Fruit fly (Drosophila melanogaster) whole organism, embryonic: ENCODE results near the gene Tim17a1.

ENCODE experiments used
- Ada2b ChIP-seq: fragments of 200-800 bp; sonication (Bioruptor generic); IDR thresholded peaks from 2 replicates; pipeline ENCODE4 v1.3.6; 2022; ENCODE audit warnings: missing biosample characterization, missing genetic modification characterization
- CG11398 ChIP-seq: fragments of 200-800 bp; sonication (Bioruptor generic); optimal IDR thresholded peaks from 2 replicates; lab custom pipeline; 2016; ENCODE audit warnings: missing biosample characterization, missing genetic modification characterization
- CG11456 ChIP-seq: fragments of 200-800 bp; sonication (Bioruptor generic); IDR thresholded peaks from 3 replicates; pipeline ENCODE4 v1.3.6; 2022; ENCODE audit warnings: missing biosample characterization, missing genetic modification characterization
- CG11695 ChIP-seq: fragments of 200-800 bp; sonication (Bioruptor generic); IDR thresholded peaks from 3 replicates; pipeline ENCODE4 v1.3.6; 2022; ENCODE audit warnings: missing biosample characterization, missing genetic modification characterization
- CG13894 ChIP-seq: fragments of 200-800 bp; sonication (Bioruptor generic); optimal IDR thresholded peaks from 3 replicates; lab custom pipeline; 2018; ENCODE audit warnings: missing biosample characterization, mild to moderate bottlenecking, missing genetic modification characterization, moderate library complexity
- CG14014 ChIP-seq: fragments of 200-800 bp; sonication (Bioruptor generic); IDR thresholded peaks from 2 replicates; pipeline ENCODE4 v1.3.6; 2022; ENCODE audit warnings: missing biosample characterization, missing genetic modification characterization
- CG14667 ChIP-seq: fragments of 200-800 bp; sonication (Bioruptor generic); IDR thresholded peaks from 2 replicates; pipeline ENCODE4 v1.3.6; 2022; ENCODE audit warnings: missing biosample characterization, missing genetic modification characterization
- CG15479 ChIP-seq: fragments of 200-800 bp; sonication (Bioruptor generic); optimal IDR thresholded peaks from 3 replicates; lab custom pipeline; 2019; ENCODE audit warnings: missing biosample characterization, mild to moderate bottlenecking, missing genetic modification characterization, moderate library complexity
- CG17361 ChIP-seq: fragments of 200-800 bp; sonication (Bioruptor generic); IDR thresholded peaks from 3 replicates; pipeline ENCODE4 v1.3.6; 2022; ENCODE audit warnings: missing biosample characterization, missing genetic modification characterization
- CG17829 ChIP-seq: fragments of 200-800 bp; optimal IDR thresholded peaks from 2 replicates; lab custom pipeline; 2019; ENCODE audit warnings: missing biosample characterization, mild to moderate bottlenecking, missing genetic modification characterization, moderate library complexity
- CG1792 ChIP-seq: fragments of 200-800 bp; sonication (Bioruptor generic); optimal IDR thresholded peaks from 2 replicates; lab custom pipeline; 2016; ENCODE audit warnings: missing biosample characterization, missing genetic modification characterization
- CG18011 ChIP-seq: fragments of 200-800 bp; sonication (Bioruptor generic); optimal IDR thresholded peaks from 2 replicates; lab custom pipeline; 2017; ENCODE audit warnings: missing biosample characterization, missing genetic modification characterization, mild to moderate bottlenecking, moderate library complexity, missing genotype
- CG2678 ChIP-seq: fragments of 200-800 bp; sonication (Bioruptor generic); optimal IDR thresholded peaks from 3 replicates; lab custom pipeline; 2019; ENCODE audit warnings: missing biosample characterization, mild to moderate bottlenecking, missing genetic modification characterization, moderate library complexity
- CG30403 ChIP-seq: fragments of 200-800 bp; sonication (Bioruptor generic); optimal IDR thresholded peaks from 3 replicates; lab custom pipeline; 2016; ENCODE audit warnings: missing biosample characterization, missing genetic modification characterization
- CG31365 ChIP-seq: fragments of 200-800 bp; sonication (Bioruptor generic); optimal IDR thresholded peaks from 2 replicates; lab custom pipeline; 2018; ENCODE audit warnings: missing biosample characterization, mild to moderate bottlenecking, missing genetic modification characterization
- CG32767 ChIP-seq: fragments of 200-800 bp; sonication (Bioruptor generic); IDR thresholded peaks from 2 replicates; pipeline ENCODE4 v1.3.6; 2022; ENCODE audit warnings: missing biosample characterization, missing genetic modification characterization
- CG33557 ChIP-seq: fragments of 200-800 bp; sonication (Bioruptor generic); optimal IDR thresholded peaks from 2 replicates; lab custom pipeline; 2019; ENCODE audit warnings: missing biosample characterization, mild to moderate bottlenecking, missing genetic modification characterization, moderate library complexity
- CG3407 ChIP-seq: fragments of 200-800 bp; sonication (Bioruptor generic); optimal IDR thresholded peaks from 2 replicates; lab custom pipeline; 2018; ENCODE audit warnings: missing biosample characterization, mild to moderate bottlenecking, missing genetic modification characterization
- CG6272 ChIP-seq: fragments of 200-800 bp; sonication (Bioruptor generic); IDR thresholded peaks from 2 replicates; pipeline ENCODE4 v1.3.6; 2022; ENCODE audit warnings: missing biosample characterization, missing genetic modification characterization
- CG6813 ChIP-seq: fragments of 200-800 bp; sonication (Bioruptor generic); optimal IDR thresholded peaks from 2 replicates; lab custom pipeline; 2017; ENCODE audit warnings: missing biosample characterization, missing genetic modification characterization, mild to moderate bottlenecking, moderate library complexity, missing genetic modification reagents
- CG7745 ChIP-seq: fragments of 200-800 bp; sonication (Bioruptor generic); optimal IDR thresholded peaks from 2 replicates; lab custom pipeline; 2018; ENCODE audit warnings: missing biosample characterization, mild to moderate bottlenecking, missing genetic modification characterization, moderate library complexity
- CG7963 ChIP-seq: fragments of 200-800 bp; sonication (Bioruptor generic); IDR thresholded peaks from 3 replicates; pipeline ENCODE4 v1.3.6; 2022; ENCODE audit warnings: missing biosample characterization, missing genetic modification characterization; ENCODE audit not compliant: partially characterized antibody
- CG8281 ChIP-seq: fragments of 200-800 bp; sonication (Bioruptor generic); optimal IDR thresholded peaks from 2 replicates; lab custom pipeline; 2018; ENCODE audit warnings: missing biosample characterization, mild to moderate bottlenecking, missing genetic modification characterization, moderate library complexity
- CG8359 ChIP-seq: fragments of 200-800 bp; sonication (Bioruptor generic); optimal IDR thresholded peaks from 2 replicates; lab custom pipeline; 2017; ENCODE audit warnings: missing biosample characterization, mild to moderate bottlenecking, missing genetic modification characterization, borderline replicate concordance
- CG9876 ChIP-seq: fragments of 200-800 bp; sonication (Bioruptor generic); optimal IDR thresholded peaks from 2 replicates; lab custom pipeline; 2016; ENCODE audit warnings: missing biosample characterization, missing genetic modification characterization
- D19A ChIP-seq: fragments of 200-800 bp; optimal IDR thresholded peaks from 3 replicates; lab custom pipeline; 2019; ENCODE audit warnings: missing biosample characterization, mild to moderate bottlenecking, missing genetic modification characterization, moderate library complexity
- Ets65A ChIP-seq: fragments of 200-800 bp; sonication (Bioruptor generic); peaks from one replicate; lab custom pipeline; 2016; ENCODE audit warnings: missing biosample characterization, missing genetic modification characterization
- HmgD ChIP-seq: fragments of 200-800 bp; sonication (Bioruptor generic); optimal IDR thresholded peaks from 3 replicates; lab custom pipeline; 2016; ENCODE audit warnings: missing biosample characterization, missing genetic modification characterization
- Hmr ChIP-seq: fragments of 200-800 bp; sonication (Bioruptor generic); optimal IDR thresholded peaks from 3 replicates; lab custom pipeline; 2017; ENCODE audit warnings: mild to moderate bottlenecking, missing biosample characterization, missing genetic modification reagents, missing genetic modification characterization
- Myb ChIP-seq: fragments of 200-800 bp; sonication (Bioruptor generic); optimal IDR thresholded peaks from 2 replicates; lab custom pipeline; 2016; ENCODE audit warnings: missing biosample characterization, missing genetic modification characterization
- Scr ChIP-seq: fragments of 200-800 bp; sonication (Bioruptor generic); IDR thresholded peaks from 2 replicates; pipeline ENCODE4 v1.3.6; 2022; ENCODE audit warnings: missing biosample characterization, missing genetic modification characterization; ENCODE audit not compliant: partially characterized antibody
- TFAM ChIP-seq: fragments of 200-800 bp; sonication (Bioruptor generic); optimal IDR thresholded peaks from 2 replicates; lab custom pipeline; 2017; ENCODE audit warnings: missing biosample characterization, missing genetic modification characterization, inconsistent platforms
- bab2 ChIP-seq: fragments of 200-800 bp; sonication (Bioruptor generic); optimal IDR thresholded peaks from 2 replicates; lab custom pipeline; 2016; ENCODE audit warnings: missing biosample characterization, missing genetic modification characterization
- bsh ChIP-seq, 2 experiments: fragments of 200-800 bp; sonication (Bioruptor generic); optimal IDR thresholded peaks; 2 replicates each; lab custom pipeline; 2017 to 2018; ENCODE audit warnings: mild to moderate bottlenecking in 2 of 2, missing biosample characterization in 2 of 2, missing genetic modification characterization in 2 of 2, moderate library complexity in 1 of 2
- caup ChIP-seq: fragments of 200-800 bp; sonication (Bioruptor generic); optimal IDR thresholded peaks from 3 replicates; lab custom pipeline; 2017; ENCODE audit warnings: missing biosample characterization, mild to moderate bottlenecking, missing genetic modification characterization, moderate library complexity; ENCODE audit not compliant: severe bottlenecking
- chinmo ChIP-seq: fragments of 200-800 bp; sonication (Bioruptor generic); IDR thresholded peaks from 4 replicates; pipeline ENCODE4 v1.3.6; 2022; ENCODE audit warnings: missing biosample characterization, missing genetic modification characterization; ENCODE audit not compliant: partially characterized antibody
- dysf ChIP-seq: fragments of 200-800 bp; sonication (Bioruptor generic); IDR thresholded peaks from 3 replicates; pipeline ENCODE4 v1.3.6; 2022; ENCODE audit warnings: missing biosample characterization, missing genetic modification characterization
- en ChIP-seq: fragments of 200-800 bp; sonication (Bioruptor generic); optimal IDR thresholded peaks from 2 replicates; lab custom pipeline; 2016; ENCODE audit warnings: missing biosample characterization, missing genetic modification characterization
- eyg ChIP-seq: fragments of 200-800 bp; sonication (Bioruptor generic); optimal IDR thresholded peaks from 3 replicates; lab custom pipeline; 2016; ENCODE audit warnings: missing biosample characterization, missing genetic modification characterization
- fd96Cb ChIP-seq: fragments of 200-800 bp; sonication (Bioruptor generic); optimal IDR thresholded peaks from 2 replicates; lab custom pipeline; 2018; ENCODE audit warnings: missing biosample characterization, mild to moderate bottlenecking, missing genetic modification characterization, moderate library complexity
- gro ChIP-seq: fragments of 200-800 bp; sonication (Bioruptor generic); optimal IDR thresholded peaks from 2 replicates; lab custom pipeline; 2016; ENCODE audit warnings: missing biosample characterization, missing genetic modification characterization
- her ChIP-seq: fragments of 200-800 bp; sonication (Bioruptor generic); optimal IDR thresholded peaks from 2 replicates; lab custom pipeline; 2016; ENCODE audit warnings: missing biosample characterization, missing genetic modification characterization
- hth ChIP-seq: fragments of >200 bp; optimal IDR thresholded peaks from 2 replicates; lab custom pipeline; 2017; ENCODE audit warnings: inconsistent platforms
- lab ChIP-seq: fragments of 200-800 bp; sonication (Bioruptor generic); optimal IDR thresholded peaks from 3 replicates; lab custom pipeline; 2017; ENCODE audit warnings: missing biosample characterization, missing genetic modification characterization, mild to moderate bottlenecking, moderate library complexity, missing genetic modification reagents
- mam ChIP-seq: fragments of 200-800 bp; sonication (Bioruptor generic); optimal IDR thresholded peaks from 3 replicates; lab custom pipeline; 2016; ENCODE audit warnings: missing biosample characterization, missing genetic modification characterization
- mld ChIP-seq: fragments of 200-800 bp; sonication (Bioruptor generic); IDR thresholded peaks from 3 replicates; pipeline ENCODE4 v1.3.6; 2022; ENCODE audit warnings: missing biosample characterization, missing genetic modification characterization; ENCODE audit not compliant: partially characterized antibody
- nom ChIP-seq: fragments of 200-800 bp; sonication (Bioruptor generic); optimal IDR thresholded peaks from 2 replicates; lab custom pipeline; 2017; ENCODE audit warnings: missing biosample characterization, missing genetic modification characterization, mild to moderate bottlenecking, moderate library complexity, missing genetic modification reagents
- oc ChIP-seq: fragments of 200-800 bp; sonication (Bioruptor generic); optimal IDR thresholded peaks from 2 replicates; lab custom pipeline; 2018; ENCODE audit warnings: missing biosample characterization, mild to moderate bottlenecking, missing genetic modification characterization, moderate library complexity
- twi ChIP-seq: fragments of 200-800 bp; optimal IDR thresholded peaks from 2 replicates; lab custom pipeline; 2019; ENCODE audit warnings: missing biosample characterization, mild to moderate bottlenecking, missing genetic modification characterization, moderate library complexity
- wek ChIP-seq: fragments of 200-800 bp; sonication (Bioruptor generic); optimal IDR thresholded peaks from 3 replicates; lab custom pipeline; 2018; ENCODE audit warnings: missing biosample characterization, mild to moderate bottlenecking, missing genetic modification characterization, moderate library complexity

The Tim17a1 gene

DNA sequence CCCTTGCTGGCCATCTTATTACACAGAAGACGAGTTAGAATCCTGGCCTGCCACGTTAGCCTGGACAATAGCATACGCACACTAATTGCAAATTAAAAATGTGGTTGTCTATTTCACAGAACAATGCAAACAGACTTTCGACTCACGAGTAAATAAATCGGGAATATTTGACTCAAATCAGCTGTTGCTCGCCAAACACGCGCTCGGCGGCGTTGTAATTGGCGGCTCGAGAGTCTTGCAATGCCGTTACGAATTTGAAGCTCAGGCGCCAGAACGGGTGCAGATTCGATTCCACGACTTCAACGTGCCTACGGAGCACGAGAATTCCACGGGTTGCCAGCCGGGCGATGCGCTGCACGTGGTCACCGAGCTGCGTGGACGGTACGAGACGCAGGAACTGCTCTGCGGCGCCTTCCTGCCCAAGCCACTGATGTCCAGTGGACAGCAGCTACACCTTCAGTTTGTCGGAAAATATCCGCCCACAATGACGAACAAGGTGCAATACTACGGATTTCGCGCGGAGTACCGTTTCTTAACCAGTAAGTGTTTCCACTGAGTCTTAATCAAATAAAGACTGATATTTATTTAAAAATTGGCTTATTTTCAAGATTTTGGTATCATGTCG, 37.3 kb upstream of the Tim17a1 start, which contains the start of gene DNAlig3 (continued):
- peak; percentile 8 for TF ChIP-seq HmgD (GFP tag; lab: Kevin White, UChicago)
- TF ChIP-seq bsh (GFP tag; optimal IDR thresholded peaks at IDR 0.05; lab: Kevin White, UChicago), result no peak
- TF ChIP-seq Hmr, result no peak
- no peak for TF ChIP-seq CG18011 (GFP tag; lab: Kevin White, UChicago)
- TF ChIP-seq CG11456 (GFP tag; lab: Robert Waterston, UW), result no peak
- TF ChIP-seq Scr, result peak; percentile 60
- TF ChIP-seq CG14667 (GFP tag; lab: Robert Waterston, UW), result no peak
- no peak for TF ChIP-seq mam (GFP tag; lab: Kevin White, UChicago)
- no peak for TF ChIP-seq CG3407
- TF ChIP-seq mld (GFP tag; lab: Robert Waterston, UW), result no peak
- no peak for TF ChIP-seq nom (GFP tag; lab: Kevin White, UChicago)
- no peak for TF ChIP-seq CG17361
- no peak for TF ChIP-seq caup (GFP tag; lab: Kevin White, UChicago)
- peak; percentile 95 for TF ChIP-seq Myb (GFP tag; lab: Kevin White, UChicago)
- no peak for TF ChIP-seq CG33557 (GFP tag; lab: Kevin White, UChicago)
- TF ChIP-seq dysf (GFP tag; lab: Robert Waterston, UW), result no peak
- TF ChIP-seq CG1792 (GFP tag; lab: Kevin White, UChicago), result no peak
- TF ChIP-seq CG11398, result no peak
- TF ChIP-seq Ada2b (GFP tag; lab: Robert Waterston, UW), result no peak
- TF ChIP-seq CG7745 (tag; lab: Kevin White, UChicago), result no peak
- TF ChIP-seq twi (tag; lab: Kevin White, UChicago), result no peak
- peak; percentile 39 for TF ChIP-seq her
- no peak for TF ChIP-seq CG11695 (GFP tag; lab: Robert Waterston, UW)
- no peak for TF ChIP-seq CG9876
- TF ChIP-seq CG2678 (tag; lab: Kevin White, UChicago), result no peak
- TF ChIP-seq CG30403 (GFP tag; lab: Kevin White, UChicago), result no peak
- TF ChIP-seq D19A (tag; lab: Kevin White, UChicago), result no peak
- TF ChIP-seq CG17829 (tag; lab: Kevin White, UChicago), result no peak
- no peak for TF ChIP-seq hth
- no peak for TF ChIP-seq wek (GFP tag; lab: Kevin White, UChicago)
- TF ChIP-seq CG7963 (GFP tag; lab: Robert Waterston, UW), result no peak
- no peak for TF ChIP-seq en (GFP tag; lab: Kevin White, UChicago)
- TF ChIP-seq oc, result no peak
- no peak for TF ChIP-seq eyg
- TF ChIP-seq CG31365 (tag; lab: Kevin White, UChicago), result no peak

DNA sequence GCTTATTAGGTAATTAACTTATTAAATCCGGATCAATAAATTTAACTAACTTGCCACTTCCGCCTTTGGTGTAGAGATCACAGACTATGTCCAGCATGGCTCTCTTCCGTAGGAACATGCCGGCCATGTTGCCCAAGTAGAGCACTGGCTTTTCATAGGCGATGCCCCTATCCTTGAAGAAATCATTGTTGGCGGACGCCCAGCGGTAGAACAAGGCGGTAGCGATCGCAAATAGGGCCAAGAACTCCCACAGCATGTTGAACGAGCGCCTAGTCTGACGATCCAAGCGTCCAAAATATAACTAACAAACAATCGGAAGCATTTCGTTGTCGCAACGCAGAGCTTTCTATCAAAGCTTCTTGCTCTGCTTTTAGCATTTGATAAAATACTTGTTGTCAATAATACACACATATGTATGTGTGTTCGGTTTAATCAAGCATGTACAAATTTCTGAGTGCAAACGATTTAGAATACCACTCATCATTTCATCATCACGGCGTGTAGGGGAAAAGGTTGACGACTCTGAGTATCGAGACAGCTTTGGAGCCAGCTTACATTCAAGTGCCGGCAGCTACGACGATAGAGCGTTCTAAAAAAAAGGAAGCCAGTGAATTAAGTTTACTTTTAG, 34.3 kb upstream of the Tim17a1 start, which contains the start of gene Cyp9f3:
TSS of gene Cyp9f3 (minus strand) at position 310 of the 628 bp plus-strand sequence.
- 0 out of 4 replicates have a peak, but pooled peaks have one; percentile 43 for TF ChIP-seq chinmo (GFP tag; lab: Robert Waterston, UW)
- TF ChIP-seq TFAM (GFP tag; lab: Kevin White, UChicago), result no peak
- TF ChIP-seq CG15479 (GFP tag; lab: Kevin White, UChicago), result no peak
- 0 out of 2 replicates have a peak, but pooled peaks have one; percentile 9 for TF ChIP-seq CG32767 (GFP tag; lab: Robert Waterston, UW)
- TF ChIP-seq CG8359 (GFP tag; lab: Kevin White, UChicago), result no peak
- no peak for TF ChIP-seq CG13894
- peak; percentile 14 for TF ChIP-seq gro (GFP tag; lab: Kevin White, UChicago)
- no peak for TF ChIP-seq CG6813 (GFP tag; lab: Kevin White, UChicago)
- no peak for TF ChIP-seq bab2 (GFP tag; lab: Kevin White, UChicago)
- no peak for TF ChIP-seq fd96Cb (tag; lab: Kevin White, UChicago)
- TF ChIP-seq CG6272 (GFP tag; lab: Robert Waterston, UW), result no peak
- peak; percentile 25 for TF ChIP-seq lab (GFP tag; lab: Kevin White, UChicago)
- peak; percentile 50 for TF ChIP-seq Ets65A (GFP tag; lab: Kevin White, UChicago)
- TF ChIP-seq CG14014 (GFP tag; lab: Robert Waterston, UW), result no peak
- TF ChIP-seq CG8281, result peak; percentile 8
